Fruit fly (Drosophila melanogaster): ENCODE data around the gene Diap1.

dm6 chr3L:16026065-16026789 lies 24.6 kb downstream of the Diap1 start:
- no peak for TF ChIP-seq CG8301 (tag; optimal IDR thresholded peaks at IDR 0.05)
- TF ChIP-seq CG10348 (GFP tag; IDR thresholded peaks at IDR 0.05) = no peak
